Worm (Caenorhabditis elegans) whole organism, L2 larva: ENCODE results near the gene Y73C8C.8.

Experiments
- F13H6.1 ChIP-seq: sonication (generic microtip); optimal IDR thresholded peaks from 2 replicates; lab custom pipeline; 2016; ENCODE audit warnings: missing genetic modification characterization, missing compliant biosample characterization
- Y55F3AM.14 ChIP-seq: fragments of 200-800 bp; sonication (Bioruptor generic); optimal IDR thresholded peaks from 2 replicates; lab custom pipeline; 2018; ENCODE audit warnings: mild to moderate bottlenecking, missing genetic modification characterization, missing compliant biosample characterization
- aly-2 ChIP-seq: fragments of 150-350 bp; optimal IDR thresholded peaks from 2 replicates; lab custom pipeline; 2014; ENCODE audit warnings: missing biosample characterization, missing genetic modification characterization
- ama-1 ChIP-seq: fragments of 150-350 bp; optimal IDR thresholded peaks from 2 replicates; lab custom pipeline; 2018; ENCODE audit warnings: inconsistent platforms
- ceh-82 ChIP-seq: fragments of 150-350 bp; optimal IDR thresholded peaks from 2 replicates; lab custom pipeline; 2014; ENCODE audit warnings: missing biosample characterization, missing genetic modification characterization
- crh-2 ChIP-seq: sonication (generic microtip); optimal IDR thresholded peaks from 2 replicates; lab custom pipeline; 2017; ENCODE audit warnings: missing biosample characterization, missing genetic modification characterization
- dmd-4 ChIP-seq: sonication (generic microtip); optimal IDR thresholded peaks from 2 replicates; lab custom pipeline; 2017; ENCODE audit warnings: missing biosample characterization, missing genetic modification characterization
- egl-27 ChIP-seq: sonication (generic microtip); optimal IDR thresholded peaks from 3 replicates; lab custom pipeline; 2017; ENCODE audit warnings: missing biosample characterization, missing genetic modification reagents, missing genetic modification characterization
- elt-1 ChIP-seq: fragments of 150-350 bp; optimal IDR thresholded peaks from 2 replicates; lab custom pipeline; 2014; ENCODE audit warnings: missing biosample characterization, missing genetic modification characterization
- elt-3 ChIP-seq: sonication (generic microtip); optimal IDR thresholded peaks from 2 replicates; lab custom pipeline; 2017; ENCODE audit warnings: missing biosample characterization, missing genetic modification characterization
- fos-1 ChIP-seq: fragments of 150-350 bp; optimal IDR thresholded peaks from 2 replicates; lab custom pipeline; 2014; ENCODE audit warnings: missing biosample characterization, missing genetic modification characterization
- lin-13 ChIP-seq: fragments of 150-350 bp; optimal IDR thresholded peaks from 2 replicates; lab custom pipeline; 2014; ENCODE audit warnings: missing biosample characterization, missing genetic modification reagents, missing genetic modification characterization
- lin-39 ChIP-seq: fragments of 150-350 bp; optimal IDR thresholded peaks from 2 replicates; lab custom pipeline; 2014; ENCODE audit warnings: missing biosample characterization, missing genetic modification reagents, missing genetic modification characterization
- lsy-2 ChIP-seq, 2 experiments: fragments of 150-350 bp in 1 of 2; sonication (generic microtip) in 1 of 2; optimal IDR thresholded peaks; 2 replicates each; lab custom pipeline; 2014 to 2017; ENCODE audit warnings: missing biosample characterization in 2 of 2, missing genetic modification characterization in 2 of 2
- mab-5 ChIP-seq: fragments of 150-350 bp; optimal IDR thresholded peaks from 2 replicates; lab custom pipeline; 2014; ENCODE audit warnings: missing biosample characterization, missing genetic modification characterization
- mbf-1 ChIP-seq: sonication (generic microtip); optimal IDR thresholded peaks from 2 replicates; lab custom pipeline; 2017; ENCODE audit warnings: missing biosample characterization, missing genetic modification characterization
- mdl-1 ChIP-seq, 2 experiments: fragments of 150-350 bp in 1 of 2; sonication (generic microtip) in 1 of 2; optimal IDR thresholded peaks; 2 replicates each; lab custom pipeline; 2017; ENCODE audit warnings: missing biosample characterization in 2 of 2, missing genetic modification characterization in 2 of 2
- nhr-11 ChIP-seq: fragments of 150-350 bp; optimal IDR thresholded peaks from 2 replicates; lab custom pipeline; 2014; ENCODE audit warnings: missing biosample characterization, missing genetic modification characterization
- nhr-12 ChIP-seq: fragments of 150-350 bp; optimal IDR thresholded peaks from 2 replicates; lab custom pipeline; 2014; ENCODE audit warnings: missing biosample characterization, missing genetic modification characterization
- nhr-129 ChIP-seq: fragments of 150-350 bp; optimal IDR thresholded peaks from 2 replicates; lab custom pipeline; 2014; ENCODE audit warnings: missing biosample characterization, missing genetic modification characterization
- nhr-23 ChIP-seq: fragments of 150-350 bp; optimal IDR thresholded peaks from 2 replicates; lab custom pipeline; 2014; ENCODE audit warnings: missing biosample characterization, missing genetic modification reagents, missing genetic modification characterization
- nhr-237 ChIP-seq: fragments of 150-350 bp; optimal IDR thresholded peaks from 2 replicates; lab custom pipeline; 2014; ENCODE audit warnings: missing biosample characterization, missing genetic modification characterization
- nhr-25 ChIP-seq: fragments of 150-350 bp; sonication (generic microtip); optimal IDR thresholded peaks from 3 replicates; lab custom pipeline; 2014; ENCODE audit warnings: missing biosample characterization, missing genetic modification characterization
- nhr-6 ChIP-seq: fragments of 150-350 bp; optimal IDR thresholded peaks from 2 replicates; lab custom pipeline; 2014; ENCODE audit warnings: missing biosample characterization, missing genetic modification characterization
- peb-1 ChIP-seq: fragments of 150-350 bp; optimal IDR thresholded peaks from 2 replicates; lab custom pipeline; 2014; ENCODE audit warnings: missing biosample characterization, missing genetic modification characterization
- sem-4 ChIP-seq: fragments of 150-350 bp; optimal IDR thresholded peaks from 2 replicates; lab custom pipeline; 2014; ENCODE audit warnings: missing biosample characterization, missing genetic modification reagents, missing genetic modification characterization
- skn-1 ChIP-seq: sonication (generic microtip); optimal IDR thresholded peaks from 2 replicates; lab custom pipeline; 2017; ENCODE audit warnings: missing biosample characterization, missing genetic modification characterization
- sma-3 ChIP-seq: sonication (generic microtip); optimal IDR thresholded peaks from 2 replicates; lab custom pipeline; 2016; ENCODE audit warnings: missing genetic modification reagents, missing genetic modification characterization, missing compliant biosample characterization
- sma-9 ChIP-seq, 2 experiments: fragments of 150-350 bp in 1 of 2; sonication (generic microtip) in 1 of 2; optimal IDR thresholded peaks; 2 replicates each; lab custom pipeline; 2014 to 2016; ENCODE audit warnings: missing genetic modification characterization in 2 of 2, mild to moderate bottlenecking in 1 of 2, missing biosample characterization in 1 of 2, missing compliant biosample characterization in 1 of 2, missing genetic modification reagents in 1 of 2, moderate library complexity in 1 of 2
- snpc-4 ChIP-seq: fragments of 150-350 bp; optimal IDR thresholded peaks from 2 replicates; lab custom pipeline; 2014; ENCODE audit warnings: missing biosample characterization, missing genetic modification characterization
- unc-39 ChIP-seq: fragments of 150-350 bp; optimal IDR thresholded peaks from 2 replicates; lab custom pipeline; 2014; ENCODE audit warnings: missing biosample characterization, missing genetic modification characterization
- unc-62 ChIP-seq: fragments of 150-350 bp; optimal IDR thresholded peaks from 2 replicates; lab custom pipeline; 2014; ENCODE audit warnings: missing biosample characterization, missing genetic modification reagents, missing genetic modification characterization
- zag-1 ChIP-seq: fragments of 150-350 bp; optimal IDR thresholded peaks from 2 replicates; lab custom pipeline; 2014; ENCODE audit warnings: missing biosample characterization, missing genetic modification characterization
- ztf-1 ChIP-seq: fragments of 200-800 bp; sonication (Bioruptor generic); conservative IDR thresholded peaks from 2 replicates; pipeline ENCODE4 v1.3.6; 2022; ENCODE audit warnings: missing genetic modification characterization, missing compliant biosample characterization
- ztf-11 ChIP-seq: sonication (generic microtip); optimal IDR thresholded peaks from 2 replicates; lab custom pipeline; 2017; ENCODE audit warnings: missing biosample characterization, missing genetic modification characterization

Gene Y73C8C.8

ce11 chrV:3128803-3129202 is 15.2 kb upstream of the Y73C8C.8 start, which contains the start of gene tat-6:
tat-6 (plus strand) TSS chrV:3129103.
- TF ChIP-seq zag-1 (tag; lab: Kevin White, UChicago) (no peak), sma-3 (GFP tag; lab: Kevin White, UChicago) (no peak), nhr-23 (tag; lab: Kevin White, UChicago) (no peak), mab-5 (tag; lab: Kevin White, UChicago) (no peak), mbf-1 (no peak), peb-1 (no peak), fos-1 (tag; lab: Kevin White, UChicago) (no peak)

ce11 chrV:3127670-3128069 is 14.0 kb upstream of the Y73C8C.8 start, which contains the start of gene Y73C8C.10:
Y73C8C.10 (minus strand) TSS chrV:3127770.
- TF ChIP-seq unc-62 (GFP tag; lab: Kevin White, UChicago) (no peak), F13H6.1 (tag; lab: Kevin White, UChicago) (no peak), nhr-129 (tag; lab: Kevin White, UChicago) (no peak), ztf-11 (tag; lab: Kevin White, UChicago) (no peak), nhr-11 (tag; lab: Kevin White, UChicago) (no peak), mbf-1 (no peak), ama-1 (lab: Kevin White, UChicago) (no peak), unc-39 (tag; lab: Kevin White, UChicago) (no peak), aly-2 (tag; lab: Kevin White, UChicago) (no peak), lin-39 (tag; lab: Kevin White, UChicago) (no peak)

- TF ChIP-seq nhr-237 (no peak), lin-13 (GFP tag; lab: Kevin White, UChicago) (no peak), snpc-4 (tag; lab: Kevin White, UChicago) (no peak), mdl-1 (tag; optimal IDR thresholded peaks at IDR 0.05; lab: Kevin White, UChicago) (no peak), dmd-4 (tag; lab: Kevin White, UChicago) (no peak), sma-9 (GFP tag; optimal IDR thresholded peaks at IDR 0.05; lab: Kevin White, UChicago) (no peak), sma-9 (tag; optimal IDR thresholded peaks at IDR 0.05; lab: Kevin White, UChicago) (no peak), fos-1 (tag; lab: Kevin White, UChicago) (no peak), F13H6.1 (tag; lab: Kevin White, UChicago) (no peak), nhr-6 (tag; lab: Kevin White, UChicago) (no peak), unc-62 (GFP tag; lab: Kevin White, UChicago) (no peak), elt-3 (tag; lab: Kevin White, UChicago) (no peak), ztf-11 (tag; lab: Kevin White, UChicago) (no peak), Y55F3AM.14 (GFP tag; lab: Kevin White, UChicago) (no peak), egl-27 (tag; lab: Kevin White, UChicago) (no peak), nhr-23 (tag; lab: Kevin White, UChicago) (no peak), sma-3 (GFP tag; lab: Kevin White, UChicago) (no peak)
These were observed 11.3 kb upstream of the Y73C8C.8 start, which contains the start of gene Y73C8C.12 for ce11 chrV:3124912-3125311. Y73C8C.12 (plus strand) TSS chrV:3125212.

ce11 chrV:3122403-3122802 is 8.8 kb upstream of the Y73C8C.8 start:
- no peak for TF ChIP-seq Y55F3AM.14 (GFP tag; lab: Kevin White, UChicago)

ce11 chrV:3121743-3122142 is 8.1 kb upstream of the Y73C8C.8 start, which contains the start of gene srt-56:
srt-56 (minus strand) TSS chrV:3121843.
- TF ChIP-seq ztf-1 (GFP tag; lab: Robert Waterston, UW) (no peak), snpc-4 (tag; lab: Kevin White, UChicago) (no peak), sem-4 (tag; lab: Kevin White, UChicago) (no peak), Y55F3AM.14 (GFP tag; lab: Kevin White, UChicago) (no peak), unc-39 (tag; lab: Kevin White, UChicago) (no peak), aly-2 (tag; lab: Kevin White, UChicago) (no peak), skn-1 (tag; lab: Kevin White, UChicago) (no peak), nhr-12 (tag; lab: Kevin White, UChicago) (no peak), ama-1 (lab: Kevin White, UChicago) (no peak), elt-1 (tag; lab: Kevin White, UChicago) (no peak), ceh-82 (tag; lab: Kevin White, UChicago) (no peak), nhr-25 (no peak), zag-1 (tag; lab: Kevin White, UChicago) (no peak), elt-3 (tag; lab: Kevin White, UChicago) (no peak), crh-2 (tag; lab: Kevin White, UChicago) (no peak), nhr-237 (no peak), nhr-11 (tag; lab: Kevin White, UChicago) (no peak), lsy-2 (tag; optimal IDR thresholded peaks at IDR 0.05; lab: Kevin White, UChicago) (no peak)
- TF ChIP-seq, all 48 proteins: peak for 0
